Fruit fly (Drosophila melanogaster) whole organism, wandering third instar larva: ENCODE data around the gene CG42597.

Source experiments
- Abd-B ChIP-seq: fragments of >200 bp; optimal IDR thresholded peaks from 2 replicates; lab custom pipeline; 2017; ENCODE audit warnings: missing biosample characterization, missing genetic modification characterization
- Mio ChIP-seq: sonication (Bioruptor generic); optimal IDR thresholded peaks from 2 replicates; lab custom pipeline; 2016; ENCODE audit warnings: missing biosample characterization, missing genetic modification characterization

DNA sequence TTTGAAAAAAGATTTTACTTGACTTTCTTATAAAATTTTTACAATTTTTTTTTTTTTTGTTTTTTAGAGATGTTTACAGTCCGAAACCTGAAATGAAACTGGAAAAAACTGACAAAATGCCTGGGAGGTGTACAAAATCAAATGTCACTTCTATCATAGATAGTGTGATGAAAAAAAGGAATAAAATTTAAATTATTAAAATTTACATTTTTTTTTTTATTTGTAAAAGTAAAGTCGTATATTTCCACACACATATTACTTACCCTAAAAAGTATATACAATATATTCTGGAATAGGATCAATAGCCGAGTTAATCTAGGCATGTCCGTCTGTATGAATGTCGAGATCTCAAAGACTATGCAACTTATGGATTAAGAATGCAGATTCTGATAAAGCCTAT, 40.3 kb upstream of the CG42597 start, which contains the start of gene CG15219:
- no peak for TF ChIP-seq Abd-B
- TF ChIP-seq Mio (GFP tag; lab: Kevin White, UChicago) = no peak
